Worm (Caenorhabditis elegans) whole organism, young adult: ENCODE data around the gene ehs-1.

Source experiments
- B0336.3 ChIP-seq: fragments of 200-800 bp; sonication (Bioruptor generic); IDR thresholded peaks from 2 replicates; pipeline ENCODE4 v1.3.6; 2022; ENCODE audit warnings: missing genetic modification characterization, missing compliant biosample characterization
- F22D6.2 ChIP-seq: sonication (generic microtip); optimal IDR thresholded peaks from 2 replicates; lab custom pipeline; 2016; ENCODE audit warnings: mild to moderate bottlenecking, missing genetic modification characterization, missing compliant biosample characterization
- F37B4.10 ChIP-seq: fragments of 200-800 bp; sonication (Bioruptor generic); IDR thresholded peaks from 2 replicates; pipeline ENCODE4 v1.3.6; 2022; ENCODE audit warnings: missing genetic modification characterization, missing compliant biosample characterization
- F57A8.1 ChIP-seq: fragments of 200-800 bp; sonication (Bioruptor generic); optimal IDR thresholded peaks from 2 replicates; lab custom pipeline; 2018; ENCODE audit warnings: mild to moderate bottlenecking, missing genetic modification characterization, moderate library complexity, missing compliant biosample characterization
- K11D2.4 ChIP-seq: fragments of 200-800 bp; sonication (Bioruptor generic); IDR thresholded peaks from 2 replicates; pipeline ENCODE4 v1.3.6; 2022; ENCODE audit warnings: missing genetic modification reagents, missing genetic modification characterization, missing compliant biosample characterization
- T07F8.4 ChIP-seq: sonication (generic microtip); optimal IDR thresholded peaks from 2 replicates; lab custom pipeline; 2016; ENCODE audit warnings: mild to moderate bottlenecking, missing genetic modification characterization, moderate library complexity, missing compliant biosample characterization
- T26A5.8 ChIP-seq: sonication (generic microtip); optimal IDR thresholded peaks from 2 replicates; lab custom pipeline; 2016; ENCODE audit warnings: missing genetic modification characterization, missing compliant biosample characterization
- Y53G8AR.9 ChIP-seq: fragments of 200-800 bp; sonication (Bioruptor generic); conservative IDR thresholded peaks from 2 replicates; pipeline ENCODE4 v1.3.6; 2022; ENCODE audit warnings: missing genetic modification reagents, missing genetic modification characterization, missing compliant biosample characterization
- Y79H2A.3 ChIP-seq: fragments of 200-800 bp; sonication (Bioruptor generic); conservative IDR thresholded peaks from 2 replicates; pipeline ENCODE4 v1.3.6; 2022; ENCODE audit warnings: missing genetic modification reagents, missing genetic modification characterization, missing compliant biosample characterization
- Y95B8A.8 ChIP-seq: fragments of 200-800 bp; sonication (Bioruptor generic); IDR thresholded peaks from 2 replicates; pipeline ENCODE4 v1.3.6; 2022; ENCODE audit warnings: missing genetic modification reagents, missing genetic modification characterization, missing compliant biosample characterization
- ZK185.1 ChIP-seq: sonication (generic microtip); optimal IDR thresholded peaks from 2 replicates; lab custom pipeline; 2016; ENCODE audit warnings: mild to moderate bottlenecking, missing genetic modification characterization, missing compliant biosample characterization; ENCODE audit not compliant: poor library complexity, severe bottlenecking
- akir-1 ChIP-seq: fragments of 200-800 bp; sonication (Bioruptor generic); optimal IDR thresholded peaks from 2 replicates; lab custom pipeline; 2018; ENCODE audit warnings: mild to moderate bottlenecking, missing genetic modification characterization, moderate library complexity, missing compliant biosample characterization
- aptf-2 ChIP-seq: fragments of 200-800 bp; sonication (Bioruptor generic); conservative IDR thresholded peaks from 2 replicates; pipeline ENCODE4 v1.3.6; 2022; ENCODE audit warnings: missing genetic modification reagents, missing genetic modification characterization, missing compliant biosample characterization
- aptf-3 ChIP-seq: fragments of 200-800 bp; sonication (Bioruptor generic); IDR thresholded peaks from 2 replicates; pipeline ENCODE4 v1.3.6; 2022; ENCODE audit warnings: missing genetic modification characterization, missing compliant biosample characterization
- atf-7 ChIP-seq: sonication (generic microtip); optimal IDR thresholded peaks from 2 replicates; lab custom pipeline; 2017; ENCODE audit warnings: mild to moderate bottlenecking, missing genetic modification characterization, missing compliant biosample characterization
- athp-1 ChIP-seq: sonication (generic microtip); optimal IDR thresholded peaks from 2 replicates; lab custom pipeline; 2017; ENCODE audit warnings: mild to moderate bottlenecking, missing genetic modification characterization, missing compliant biosample characterization
- bed-2 ChIP-seq: fragments of 200-800 bp; sonication (Bioruptor generic); IDR thresholded peaks from 2 replicates; pipeline ENCODE4 v1.3.6; 2022; ENCODE audit warnings: missing genetic modification reagents, missing genetic modification characterization, missing compliant biosample characterization
- ceh-100 ChIP-seq: fragments of 200-800 bp; sonication (Bioruptor generic); IDR thresholded peaks from 2 replicates; pipeline ENCODE4 v1.3.6; 2022; ENCODE audit warnings: missing genetic modification reagents, missing genetic modification characterization, missing compliant biosample characterization
- ceh-27 ChIP-seq: fragments of 200-800 bp; sonication (Bioruptor generic); optimal IDR thresholded peaks from 2 replicates; lab custom pipeline; 2018; ENCODE audit warnings: mild to moderate bottlenecking, missing genetic modification characterization, moderate library complexity, missing compliant biosample characterization
- ceh-40 ChIP-seq: fragments of 200-800 bp; sonication (Bioruptor generic); IDR thresholded peaks from 2 replicates; pipeline ENCODE4 v1.3.6; 2022; ENCODE audit warnings: missing genetic modification characterization, missing compliant biosample characterization
- ceh-79 ChIP-seq: sonication (generic microtip); optimal IDR thresholded peaks from 2 replicates; lab custom pipeline; 2017; ENCODE audit warnings: mild to moderate bottlenecking, missing genetic modification characterization, missing compliant biosample characterization
- ceh-91 ChIP-seq: fragments of 200-800 bp; sonication (Bioruptor generic); IDR thresholded peaks from 2 replicates; pipeline ENCODE4 v1.3.6; 2022; ENCODE audit warnings: missing genetic modification reagents, missing genetic modification characterization, missing compliant biosample characterization
- egrh-3 ChIP-seq: fragments of 200-800 bp; sonication (Bioruptor generic); IDR thresholded peaks from 2 replicates; pipeline ENCODE4 v1.3.6; 2022; ENCODE audit warnings: missing genetic modification reagents, missing genetic modification characterization, missing compliant biosample characterization
- ets-4 ChIP-seq: fragments of 200-800 bp; sonication (Bioruptor generic); optimal IDR thresholded peaks from 2 replicates; lab custom pipeline; 2018; ENCODE audit warnings: mild to moderate bottlenecking, missing genetic modification characterization, missing compliant biosample characterization
- hmg-1.2 ChIP-seq: fragments of 200-800 bp; sonication (Bioruptor generic); IDR thresholded peaks from 2 replicates; pipeline ENCODE4 v1.3.6; 2022; ENCODE audit warnings: missing genetic modification reagents, missing genetic modification characterization, missing compliant biosample characterization
- hmg-20 ChIP-seq: fragments of 200-800 bp; sonication (Bioruptor generic); IDR thresholded peaks from 2 replicates; pipeline ENCODE4 v1.3.6; 2022; ENCODE audit warnings: missing genetic modification reagents, missing genetic modification characterization, missing compliant biosample characterization
- let-526 ChIP-seq: fragments of 200-800 bp; sonication (Bioruptor generic); IDR thresholded peaks from 2 replicates; pipeline ENCODE4 v1.3.6; 2022; ENCODE audit warnings: missing genetic modification reagents, missing genetic modification characterization, missing compliant biosample characterization
- lin-35 ChIP-seq, 3 experiments: fragments of 150-350 bp in 2 of 3; sonication (generic microtip) in 1 of 3; optimal IDR thresholded peaks; 2 replicates each; lab custom pipeline; 2014 to 2018; ENCODE audit warnings: missing biosample characterization in 3 of 3, missing genetic modification characterization in 3 of 3, missing genetic modification reagents in 3 of 3
- lin-54 ChIP-seq: fragments of 200-800 bp; sonication (Bioruptor generic); optimal IDR thresholded peaks from 2 replicates; lab custom pipeline; 2018; ENCODE audit warnings: mild to moderate bottlenecking, missing genetic modification characterization, missing compliant biosample characterization
- madf-10 ChIP-seq: sonication (generic microtip); optimal IDR thresholded peaks from 2 replicates; lab custom pipeline; 2016; ENCODE audit warnings: mild to moderate bottlenecking, missing genetic modification characterization, missing compliant biosample characterization
- mel-28 ChIP-seq: sonication (generic microtip); optimal IDR thresholded peaks from 2 replicates; lab custom pipeline; 2016; ENCODE audit warnings: borderline replicate concordance, mild to moderate bottlenecking, missing genetic modification characterization, missing compliant biosample characterization
- nfyb-1 ChIP-seq: fragments of 200-800 bp; sonication (Bioruptor generic); IDR thresholded peaks from 2 replicates; pipeline ENCODE4 v1.3.6; 2022; ENCODE audit warnings: missing genetic modification reagents, missing genetic modification characterization, missing compliant biosample characterization
- nhr-27 ChIP-seq: fragments of 200-800 bp; sonication (Bioruptor generic); optimal IDR thresholded peaks from 2 replicates; lab custom pipeline; 2018; ENCODE audit warnings: mild to moderate bottlenecking, missing genetic modification characterization, moderate library complexity, missing compliant biosample characterization
- nhr-90 ChIP-seq: sonication (generic microtip); optimal IDR thresholded peaks from 2 replicates; lab custom pipeline; 2016; ENCODE audit warnings: missing genotype, mild to moderate bottlenecking, missing genetic modification characterization, missing compliant biosample characterization
- pbrm-1 ChIP-seq: fragments of 200-800 bp; sonication (Bioruptor generic); IDR thresholded peaks from 2 replicates; pipeline ENCODE4 v1.3.6; 2022; ENCODE audit warnings: missing genetic modification reagents, missing genetic modification characterization, missing compliant biosample characterization
- rcor-1 ChIP-seq: fragments of 200-800 bp; sonication (Bioruptor generic); IDR thresholded peaks from 2 replicates; pipeline ENCODE4 v1.3.6; 2022; ENCODE audit warnings: missing genetic modification reagents, missing genetic modification characterization, missing compliant biosample characterization
- rpc-1 ChIP-seq, 2 experiments: fragments of 150-350 bp in 1 of 2; sonication (generic microtip) in 1 of 2; optimal IDR thresholded peaks; 2 replicates each; lab custom pipeline; 2014 to 2018; ENCODE audit warnings: missing biosample characterization in 1 of 2, missing genetic modification characterization in 1 of 2, missing genetic modification reagents in 1 of 2, missing genotype in 1 of 2
- sea-2 ChIP-seq: fragments of 200-800 bp; sonication (Bioruptor generic); IDR thresholded peaks from 2 replicates; pipeline ENCODE4 v1.3.6; 2022; ENCODE audit warnings: missing genetic modification characterization, missing compliant biosample characterization
- tlf-1 ChIP-seq: fragments of 200-800 bp; sonication (Bioruptor generic); optimal IDR thresholded peaks from 2 replicates; lab custom pipeline; 2018; ENCODE audit warnings: mild to moderate bottlenecking, missing genetic modification characterization, missing compliant biosample characterization
- zfh-2 ChIP-seq: fragments of 200-800 bp; sonication (Bioruptor generic); conservative IDR thresholded peaks from 2 replicates; pipeline ENCODE4 v1.3.6; 2022; ENCODE audit warnings: missing genetic modification reagents, missing genetic modification characterization, missing compliant biosample characterization
- zim-3 ChIP-seq: sonication (generic microtip); optimal IDR thresholded peaks from 2 replicates; lab custom pipeline; 2017; ENCODE audit warnings: mild to moderate bottlenecking, missing genetic modification characterization, moderate library complexity, missing compliant biosample characterization
- ztf-25 ChIP-seq: fragments of 200-800 bp; sonication (Bioruptor generic); IDR thresholded peaks from 2 replicates; pipeline ENCODE4 v1.3.6; 2022; ENCODE audit warnings: missing genetic modification reagents, missing genetic modification characterization, missing compliant biosample characterization
- ztf-26 ChIP-seq: sonication (generic microtip); optimal IDR thresholded peaks from 2 replicates; lab custom pipeline; 2017; ENCODE audit warnings: missing genetic modification characterization, missing compliant biosample characterization
- ztf-3 ChIP-seq: fragments of 200-800 bp; sonication (Bioruptor generic); optimal IDR thresholded peaks from 2 replicates; lab custom pipeline; 2018; ENCODE audit warnings: mild to moderate bottlenecking, missing genetic modification characterization, missing compliant biosample characterization

The ehs-1 gene

ce11 chrII:5779866-5780265 lies 40.6 kb upstream of the ehs-1 start:
- TF ChIP-seq hmg-1.2 (GFP tag; lab: Robert Waterston, UW) (peak; percentile 50; the same call in 1 of the 2 replicates), ceh-27 (GFP tag; lab: Kevin White, UChicago) (peak; percentile 7), pbrm-1 (GFP tag; lab: Robert Waterston, UW) (no peak)

ce11 chrII:5781935-5782921 lies 38.3 kb upstream of the ehs-1 start, which contains the start of gene K05F1.6:
K05F1.6 (plus strand) TSS chrII:5782520.
- TF ChIP-seq Y53G8AR.9 (GFP tag; lab: Robert Waterston, UW) = peak; percentile 77; the same call in 1 of the 2 replicates
- peak; percentile 49; the same call in 1 of the 2 replicates for TF ChIP-seq egrh-3 (GFP tag; lab: Robert Waterston, UW)
- peak; percentile 61; the same call in 1 of the 2 replicates for TF ChIP-seq bed-2 (GFP tag; lab: Robert Waterston, UW)
- TF ChIP-seq Y95B8A.8 (GFP tag; lab: Robert Waterston, UW) = peak; percentile 70
- no peak for TF ChIP-seq mel-28 (tag; lab: Kevin White, UChicago)
- TF ChIP-seq nfyb-1 (GFP tag; lab: Robert Waterston, UW) = peak; percentile 88
- peak; percentile 23 for TF ChIP-seq tlf-1 (GFP tag; lab: Kevin White, UChicago)
- TF ChIP-seq F22D6.2 = no peak
- peak; percentile 83 for TF ChIP-seq ceh-79 (tag; lab: Kevin White, UChicago)
- TF ChIP-seq T07F8.4 (tag; lab: Kevin White, UChicago) = peak; percentile 84
- TF ChIP-seq ZK185.1 (tag; lab: Kevin White, UChicago) = peak; percentile 60
- TF ChIP-seq hmg-20 (GFP tag; lab: Robert Waterston, UW) = peak; percentile 18; the same call in 1 of the 2 replicates
- TF ChIP-seq ztf-25 (GFP tag; lab: Robert Waterston, UW) = peak; percentile 88; the same call in 1 of the 2 replicates
- TF ChIP-seq ztf-26 (tag; lab: Kevin White, UChicago) = peak; percentile 63
- TF ChIP-seq T26A5.8 (tag; lab: Kevin White, UChicago) = peak; percentile 83
- TF ChIP-seq F37B4.10 (GFP tag; lab: Robert Waterston, UW) = no peak
- no peak for TF ChIP-seq ztf-3 (GFP tag; lab: Kevin White, UChicago)
- peak; percentile 67; the same call in 1 of the 2 replicates for TF ChIP-seq let-526 (GFP tag; lab: Robert Waterston, UW)
- TF ChIP-seq madf-10 = peak; percentile 70
- TF ChIP-seq aptf-3 (GFP tag; lab: Robert Waterston, UW) = peak; percentile 95
- TF ChIP-seq zim-3 (tag; lab: Kevin White, UChicago) = peak; percentile 94
- no peak for TF ChIP-seq K11D2.4 (GFP tag; lab: Robert Waterston, UW)
- TF ChIP-seq rcor-1 (GFP tag; lab: Robert Waterston, UW) = peak; percentile 82
- peak; percentile 60 for TF ChIP-seq nhr-27
- no peak for TF ChIP-seq akir-1 (GFP tag; lab: Kevin White, UChicago)
- TF ChIP-seq Y79H2A.3 = peak; percentile 64; the same call in 1 of the 2 replicates
- TF ChIP-seq nhr-90 (tag; lab: Kevin White, UChicago) = peak; percentile 95
- peak; percentile 30 for TF ChIP-seq F57A8.1 (GFP tag; lab: Kevin White, UChicago)
- TF ChIP-seq lin-54 (GFP tag; lab: Kevin White, UChicago) = peak; percentile 74
- TF ChIP-seq zfh-2 (GFP tag; lab: Robert Waterston, UW) = no peak; the same call in 1 of the 2 replicates
- 0 out of 2 replicates have a peak, but pooled peaks have one; percentile 34 for TF ChIP-seq ceh-40 (GFP tag; lab: Robert Waterston, UW)
- TF ChIP-seq lin-35 (GFP tag; optimal IDR thresholded peaks at IDR 0.05; lab: Kevin White, UChicago) = peak in 1 of 3 experiments; percentile 55
- TF ChIP-seq sea-2 (GFP tag; lab: Robert Waterston, UW) = no peak
- peak; percentile 60 for TF ChIP-seq ets-4 (GFP tag; lab: Kevin White, UChicago)
- TF ChIP-seq atf-7 = peak; percentile 72
- peak; percentile 77 for TF ChIP-seq athp-1
- TF ChIP-seq ceh-100 = peak; percentile 73
- peak; percentile 79 for TF ChIP-seq pbrm-1 (GFP tag; lab: Robert Waterston, UW)
- TF ChIP-seq ceh-91 = peak; percentile 57
- peak; percentile 90 for TF ChIP-seq rpc-1 (optimal IDR thresholded peaks at IDR 0.05; lab: Kevin White, UChicago)
- peak; percentile 89 for TF ChIP-seq rpc-1 (tag; optimal IDR thresholded peaks at IDR 0.05; lab: Kevin White, UChicago)
- peak; percentile 83; the same call in 1 of the 2 replicates for TF ChIP-seq B0336.3 (GFP tag; lab: Robert Waterston, UW)
- no peak for TF ChIP-seq aptf-2 (GFP tag; lab: Robert Waterston, UW)
